Worm (Caenorhabditis elegans): ENCODE measurements around the gene T21B4.3.

ce11 chrII:12459422-12459821, 37.5 kb downstream of the T21B4.3 start, which contains the start of gene tag-281:
- TF ChIP-seq unc-39 (tag; optimal IDR thresholded peaks at IDR 0.05) = no peak
- TF ChIP-seq ztf-11 (tag; optimal IDR thresholded peaks at IDR 0.05) = no peak
- TF ChIP-seq unc-120 (tag; optimal IDR thresholded peaks at IDR 0.05; ENCODE audit: poor library complexity, severe bottlenecking) = no peak
- TF ChIP-seq nhr-12 (tag; optimal IDR thresholded peaks at IDR 0.05) = no peak
- peak; percentile 54 for TF ChIP-seq nhr-237 (tag; optimal IDR thresholded peaks at IDR 0.05)
- no peak for TF ChIP-seq unc-62 (GFP tag; optimal IDR thresholded peaks at IDR 0.05)
- no peak for TF ChIP-seq elt-1 (tag; optimal IDR thresholded peaks at IDR 0.05; ENCODE audit: borderline replicate concordance, insufficient read depth)
- no peak for TF ChIP-seq snpc-4 (tag; optimal IDR thresholded peaks at IDR 0.05)
- peak; percentile 72 for TF ChIP-seq mep-1 (tag; optimal IDR thresholded peaks at IDR 0.05)
